Fruit fly (Drosophila melanogaster): Measurements from ENCODE around the gene Lrp4.
A peak's percentile ranks its signal among the peaks of the same experiment; 100 is the strongest.

Lrp4 gene

dm6 chrX:15887247-15887616 is 23.4 kb upstream of the Lrp4 start, which contains the start of gene tay (continued):
- no peak for TF ChIP-seq twi (tag; optimal IDR thresholded peaks at IDR 0.05)
- TF ChIP-seq CG3281 (GFP tag; optimal IDR thresholded peaks at IDR 0.05): no peak
- no peak for TF ChIP-seq CG17912 (GFP tag; optimal IDR thresholded peaks at IDR 0.05)
- TF ChIP-seq Gug (GFP tag; IDR thresholded peaks at IDR 0.05): no peak; the same call in 3 of the 4 replicates
- no peak for TF ChIP-seq slp2 (GFP tag; optimal IDR thresholded peaks at IDR 0.05)
- TF ChIP-seq CG10979 (tag; optimal IDR thresholded peaks at IDR 0.05): no peak
- no peak for TF ChIP-seq Lpt (GFP tag; optimal IDR thresholded peaks at IDR 0.05)
- TF ChIP-seq NfI (GFP tag; optimal IDR thresholded peaks at IDR 0.05): no peak
- TF ChIP-seq Sox100B (GFP tag; optimal IDR thresholded peaks at IDR 0.05): no peak
- no peak for TF ChIP-seq lbe (GFP tag; optimal IDR thresholded peaks at IDR 0.05)
- no peak for TF ChIP-seq Doc2 (GFP tag; IDR thresholded peaks at IDR 0.05)
- peak; percentile 20 for TF ChIP-seq CG17186 (GFP tag; optimal IDR thresholded peaks at IDR 0.05)
- peak; percentile 49 for TF ChIP-seq unc-4 (GFP tag; IDR thresholded peaks at IDR 0.05; ENCODE audit: partially characterized antibody)
- TF ChIP-seq CG8359 (GFP tag; optimal IDR thresholded peaks at IDR 0.05; ENCODE audit: borderline replicate concordance): no peak
- no peak for TF ChIP-seq CG10147 (GFP tag; optimal IDR thresholded peaks at IDR 0.05)
- peak; percentile 37; the same call in 1 of the 2 replicates for TF ChIP-seq CG32532 (GFP tag; IDR thresholded peaks at IDR 0.05)
- TF ChIP-seq Atf3 (GFP tag; optimal IDR thresholded peaks at IDR 0.05): no peak
- TF ChIP-seq Myb (GFP tag; optimal IDR thresholded peaks at IDR 0.05): peak; percentile 42
- TF ChIP-seq CG17359 (tag; optimal IDR thresholded peaks at IDR 0.05): no peak
- 0 out of 2 replicates have a peak, but pooled peaks have one; percentile 11 for TF ChIP-seq al (GFP tag; IDR thresholded peaks at IDR 0.05)
- no peak for TF ChIP-seq CG18262 (tag; optimal IDR thresholded peaks at IDR 0.05)
- TF ChIP-seq inv (GFP tag; IDR thresholded peaks at IDR 0.05; ENCODE audit: partially characterized antibody): peak; percentile 57; the same call in 1 of the 2 replicates
- peak; percentile 56; the same call in 1 of the 2 replicates for TF ChIP-seq tna (GFP tag; IDR thresholded peaks at IDR 0.05; ENCODE audit: partially characterized antibody)
- TF ChIP-seq CG6765 (GFP tag; optimal IDR thresholded peaks at IDR 0.05): no peak
- TF ChIP-seq ash1 (GFP tag; optimal IDR thresholded peaks at IDR 0.05): no peak
- peak; percentile 97 for TF ChIP-seq CG30020 (tag; optimal IDR thresholded peaks at IDR 0.05)
- no peak for TF ChIP-seq Bteb2 (GFP tag; optimal IDR thresholded peaks at IDR 0.05)
- TF ChIP-seq CG12942 (GFP tag; optimal IDR thresholded peaks at IDR 0.05): no peak
- no peak for TF ChIP-seq Kr (GFP tag; optimal IDR thresholded peaks at IDR 0.05)
- no peak for TF ChIP-seq run (tag; optimal IDR thresholded peaks at IDR 0.05)
- no peak for TF ChIP-seq jigr1 (GFP tag; IDR thresholded peaks at IDR 0.05)
- TF ChIP-seq CG10431 (GFP tag; optimal IDR thresholded peaks at IDR 0.05): no peak
- no peak for TF ChIP-seq Poxn (GFP tag; IDR thresholded peaks at IDR 0.05)
- TF ChIP-seq nerfin-2 (GFP tag; IDR thresholded peaks at IDR 0.05; ENCODE audit: partially characterized antibody): peak; percentile 61; the same call in 1 of the 2 replicates
- no peak for TF ChIP-seq MTF-1 (GFP tag; optimal IDR thresholded peaks at IDR 0.05; ENCODE audit: borderline replicate concordance)
- TF ChIP-seq ERR (GFP tag; optimal IDR thresholded peaks at IDR 0.05): no peak
- TF ChIP-seq CG9215 (GFP tag; IDR thresholded peaks at IDR 0.05): no peak
- no peak for TF ChIP-seq corto (GFP tag; optimal IDR thresholded peaks at IDR 0.05)
- no peak for TF ChIP-seq ab (GFP tag; optimal IDR thresholded peaks at IDR 0.05)
- TF ChIP-seq nau (GFP tag; optimal IDR thresholded peaks at IDR 0.05): no peak
- no peak for TF ChIP-seq dati (GFP tag; IDR thresholded peaks at IDR 0.05)
- peak; percentile 99 for TF ChIP-seq CG7357 (GFP tag; IDR thresholded peaks at IDR 0.05)
- TF ChIP-seq grn (GFP tag; optimal IDR thresholded peaks at IDR 0.05): no peak
- no peak for TF ChIP-seq CG17385 (GFP tag; optimal IDR thresholded peaks at IDR 0.05)
- TF ChIP-seq cato (GFP tag; optimal IDR thresholded peaks at IDR 0.05; ENCODE audit: borderline replicate concordance): no peak
- TF ChIP-seq pnt (GFP tag; optimal IDR thresholded peaks at IDR 0.05): no peak
- TF ChIP-seq CG10959 (GFP tag; IDR thresholded peaks at IDR 0.05): no peak
- no peak for TF ChIP-seq bab2 (GFP tag; optimal IDR thresholded peaks at IDR 0.05)
- peak; percentile 28 for TF ChIP-seq CG33213 (GFP tag; optimal IDR thresholded peaks at IDR 0.05)
- no peak for TF ChIP-seq CG7372 (GFP tag; IDR thresholded peaks at IDR 0.05)
- TF ChIP-seq knrl (GFP tag; IDR thresholded peaks at IDR 0.05; ENCODE audit: partially characterized antibody): peak; percentile 71
